Worm (Caenorhabditis elegans): ENCODE results near the gene F45E1.4.

F45E1.4 gene

DNA sequence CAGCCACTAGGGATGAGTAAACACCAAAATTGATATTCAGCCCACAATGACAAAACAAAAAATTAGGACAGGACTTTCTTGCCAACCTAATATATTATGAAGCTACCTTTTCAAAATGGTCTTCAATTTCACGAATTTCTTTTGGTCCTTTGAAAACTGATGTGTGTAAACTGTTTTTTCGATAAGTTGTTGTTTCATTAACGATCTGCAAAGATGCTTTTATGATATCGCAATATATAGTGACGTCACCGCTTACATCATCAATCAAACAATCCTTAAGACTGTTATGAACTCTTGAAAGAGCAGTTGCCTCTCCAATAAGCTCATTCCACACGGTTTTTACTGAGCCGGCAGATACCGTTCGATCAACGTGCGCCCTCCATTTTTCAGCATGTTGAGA, 6.3 kb downstream of the F45E1.4 start:
- TF ChIP-seq nhr-43 (tag; optimal IDR thresholded peaks at IDR 0.05; ENCODE audit: poor library complexity, severe bottlenecking) (no peak), fos-1 (tag; optimal IDR thresholded peaks at IDR 0.05) (no peak), tbx-2 (tag; optimal IDR thresholded peaks at IDR 0.05) (no peak), fkh-2 (tag; optimal IDR thresholded peaks at IDR 0.05) (no peak), lin-15B (tag; optimal IDR thresholded peaks at IDR 0.05) (no peak), skn-1 (tag; optimal IDR thresholded peaks at IDR 0.05) (no peak), fkh-10 (GFP tag; optimal IDR thresholded peaks at IDR 0.05) (no peak), daf-12 (tag; optimal IDR thresholded peaks at IDR 0.05) (no peak), hmg-11 (tag; optimal IDR thresholded peaks at IDR 0.05) (no peak), elt-2 (tag; optimal IDR thresholded peaks at IDR 0.05) (no peak), nhr-237 (tag; optimal IDR thresholded peaks at IDR 0.05) (no peak)

DNA sequence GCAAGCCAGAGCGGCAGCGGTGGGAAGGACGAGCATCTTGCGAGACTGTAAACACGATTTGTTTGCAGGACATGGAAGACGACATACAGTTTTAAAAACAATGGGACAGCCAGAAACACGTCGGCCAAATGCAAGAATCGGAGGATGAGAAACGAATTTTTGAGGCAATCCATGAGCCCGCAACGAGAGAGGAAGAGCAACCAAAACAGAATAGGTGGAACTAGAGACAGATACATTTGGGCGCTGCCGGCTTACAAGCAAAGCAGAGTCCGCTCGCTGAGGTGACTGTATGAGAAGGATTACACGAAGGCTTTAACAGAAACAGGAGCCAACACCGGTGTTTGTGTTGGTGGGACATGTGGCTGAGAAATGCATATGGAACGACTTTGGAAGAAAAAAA, 8.7 kb downstream of the F45E1.4 start:
- TF ChIP-seq pha-4 (tag; optimal IDR thresholded peaks at IDR 0.05) (peak; percentile 43), fos-1 (tag; optimal IDR thresholded peaks at IDR 0.05) (no peak), nhr-43 (tag; optimal IDR thresholded peaks at IDR 0.05; ENCODE audit: poor library complexity, severe bottlenecking) (no peak)

DNA sequence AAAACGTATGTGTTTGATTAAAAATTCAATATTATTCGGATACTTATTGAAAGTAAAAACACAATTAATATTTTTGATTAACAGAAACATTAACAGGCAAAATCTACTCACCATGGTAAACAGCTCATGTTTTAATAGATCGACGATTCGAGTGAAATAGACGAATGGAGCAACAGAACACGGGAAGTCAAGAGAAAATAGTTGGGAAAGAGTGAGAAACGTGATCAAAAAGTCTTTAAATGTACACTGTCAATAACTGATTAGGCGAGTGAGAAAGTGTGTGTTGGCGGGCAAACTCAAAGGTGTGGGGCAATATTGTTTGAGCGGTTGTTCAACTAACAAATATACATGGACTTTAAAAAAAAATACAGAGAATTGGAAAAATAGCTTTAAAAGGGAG, 12.2 kb downstream of the F45E1.4 start, which contains the start of gene sdpn-1:
Gene sdpn-1, minus strand, starts transcription at position 262 of the 400 bp plus-strand sequence.
- TF ChIP-seq ceh-28 (tag; optimal IDR thresholded peaks at IDR 0.05), result no peak
- no peak for TF ChIP-seq elt-3 (tag; optimal IDR thresholded peaks at IDR 0.05)
- no peak for TF ChIP-seq elt-1 (tag; optimal IDR thresholded peaks at IDR 0.05)
- TF ChIP-seq ama-1 (optimal IDR thresholded peaks at IDR 0.05), result no peak
- no peak for TF ChIP-seq nhr-77 (tag; optimal IDR thresholded peaks at IDR 0.05)
- TF ChIP-seq tbx-2 (tag; optimal IDR thresholded peaks at IDR 0.05), result no peak
- no peak for TF ChIP-seq egl-27 (tag; optimal IDR thresholded peaks at IDR 0.05)
- no peak for TF ChIP-seq ztf-11 (tag; optimal IDR thresholded peaks at IDR 0.05)
- no peak for TF ChIP-seq daf-12 (tag; optimal IDR thresholded peaks at IDR 0.05)
- TF ChIP-seq nhr-67 (tag; optimal IDR thresholded peaks at IDR 0.05), result no peak
- TF ChIP-seq eor-1 (tag; optimal IDR thresholded peaks at IDR 0.05), result no peak
- TF ChIP-seq nfya-1 (tag; optimal IDR thresholded peaks at IDR 0.05; ENCODE audit: insufficient read depth), result no peak
- no peak for TF ChIP-seq unc-39 (tag; optimal IDR thresholded peaks at IDR 0.05)
- peak; percentile 44 for TF ChIP-seq elt-2 (tag; optimal IDR thresholded peaks at IDR 0.05)
- peak; percentile 72 for TF ChIP-seq pha-4 (tag; optimal IDR thresholded peaks at IDR 0.05)
- TF ChIP-seq ceh-82 (tag; optimal IDR thresholded peaks at IDR 0.05), result no peak
- peak; percentile 33 for TF ChIP-seq pqm-1 (tag; optimal IDR thresholded peaks at IDR 0.05)
- no peak for TF ChIP-seq nhr-11 (tag; optimal IDR thresholded peaks at IDR 0.05)
- no peak for TF ChIP-seq lsy-12 (tag; optimal IDR thresholded peaks at IDR 0.05)
- TF ChIP-seq fos-1 (tag; optimal IDR thresholded peaks at IDR 0.05), result no peak
- no peak for TF ChIP-seq lin-15B (tag; optimal IDR thresholded peaks at IDR 0.05)
- no peak for TF ChIP-seq nhr-28 (tag; optimal IDR thresholded peaks at IDR 0.05)
- no peak for TF ChIP-seq jun-1 (tag; optimal IDR thresholded peaks at IDR 0.05)
- no peak for TF ChIP-seq hmg-11 (tag; optimal IDR thresholded peaks at IDR 0.05)
- no peak for TF ChIP-seq snpc-4 (tag; optimal IDR thresholded peaks at IDR 0.05)
- no peak for TF ChIP-seq lin-39 (tag; optimal IDR thresholded peaks at IDR 0.05)
- no peak for TF ChIP-seq ZK546.5 (tag; optimal IDR thresholded peaks at IDR 0.05)

ce11 chrX:7998942-7999341, 13.2 kb downstream of the F45E1.4 start:
- TF ChIP-seq nhr-23 (tag; optimal IDR thresholded peaks at IDR 0.05) (no peak), lin-15B (tag; optimal IDR thresholded peaks at IDR 0.05) (no peak), unc-39 (tag; optimal IDR thresholded peaks at IDR 0.05) (no peak), nhr-67 (tag; optimal IDR thresholded peaks at IDR 0.05) (no peak), ZK546.5 (tag; optimal IDR thresholded peaks at IDR 0.05) (no peak), aly-2 (tag; optimal IDR thresholded peaks at IDR 0.05) (no peak), pha-4 (tag; optimal IDR thresholded peaks at IDR 0.05) (no peak), tbx-2 (tag; optimal IDR thresholded peaks at IDR 0.05) (no peak), fkh-2 (tag; optimal IDR thresholded peaks at IDR 0.05) (no peak), nhr-12 (tag; optimal IDR thresholded peaks at IDR 0.05) (no peak), ceh-16 (tag; optimal IDR thresholded peaks at IDR 0.05) (no peak), ama-1 (optimal IDR thresholded peaks at IDR 0.05) (no peak)

DNA sequence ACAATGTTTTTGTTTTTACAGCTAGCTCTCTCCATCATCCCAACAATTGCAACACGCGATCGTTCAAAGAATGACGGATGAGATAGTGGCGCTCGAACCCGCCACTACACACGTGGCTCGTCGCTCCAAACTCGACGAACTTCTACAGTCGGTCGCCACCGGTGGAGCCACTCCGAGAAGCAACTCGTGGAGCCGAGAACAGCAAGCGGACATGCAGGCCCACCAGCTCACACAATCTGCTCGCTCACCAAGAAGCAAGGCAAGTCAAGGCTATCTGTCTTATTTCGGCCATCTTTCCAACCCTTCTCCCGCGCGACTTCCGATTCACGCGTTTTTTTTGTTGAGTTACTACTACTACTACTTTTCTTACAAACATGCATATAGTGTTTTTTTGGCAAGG, 17.9 kb downstream of the F45E1.4 start, which contains the start of the genes F45E1.1 and F45E1.2:
Gene F45E1.1, plus strand, starts transcription at position 20 of the 400 bp plus-strand sequence.
Gene F45E1.2, plus strand, starts transcription at position 71 of the 400 bp plus-strand sequence.
- TF ChIP-seq fos-1 (tag; optimal IDR thresholded peaks at IDR 0.05) (no peak), nhr-237 (tag; optimal IDR thresholded peaks at IDR 0.05) (no peak), fkh-10 (GFP tag; optimal IDR thresholded peaks at IDR 0.05) (no peak), elt-1 (tag; optimal IDR thresholded peaks at IDR 0.05) (no peak), ceh-16 (tag; optimal IDR thresholded peaks at IDR 0.05) (no peak), ceh-82 (tag; optimal IDR thresholded peaks at IDR 0.05) (no peak), lin-39 (tag; optimal IDR thresholded peaks at IDR 0.05) (peak; percentile 67), ceh-28 (tag; optimal IDR thresholded peaks at IDR 0.05) (no peak), nhr-23 (tag; optimal IDR thresholded peaks at IDR 0.05) (no peak)
